Worm (Caenorhabditis elegans) whole organism, L1 larva: Measurements from ENCODE around the gene T24C4.10.
A peak's percentile ranks its signal among the peaks of the same experiment; 100 is the strongest.

Experiments used
- C04F5.9 ChIP-seq: sonication (generic microtip); optimal IDR thresholded peaks from 2 replicates; lab custom pipeline; 2016; ENCODE audit warnings: missing genetic modification characterization, missing compliant biosample characterization
- C34B4.2 ChIP-seq: sonication (generic microtip); optimal IDR thresholded peaks from 2 replicates; lab custom pipeline; 2017; ENCODE audit warnings: mild to moderate bottlenecking, missing genetic modification characterization, missing compliant biosample characterization
- F16B12.6 ChIP-seq: fragments of 150-350 bp; optimal IDR thresholded peaks from 2 replicates; lab custom pipeline; 2014; ENCODE audit warnings: missing biosample characterization, missing genetic modification characterization
- Y116A8C.19 ChIP-seq: sonication (generic microtip); optimal IDR thresholded peaks from 2 replicates; lab custom pipeline; 2016; ENCODE audit warnings: missing compliant biosample characterization, missing genetic modification characterization, borderline replicate concordance
- alr-1 ChIP-seq: fragments of 200-800 bp; sonication (Bioruptor generic); optimal IDR thresholded peaks from 2 replicates; lab custom pipeline; 2018; ENCODE audit warnings: borderline replicate concordance, mild to moderate bottlenecking, missing genetic modification characterization, missing compliant biosample characterization
- ceh-63 ChIP-seq: fragments of 200-800 bp; sonication (Bioruptor generic); optimal IDR thresholded peaks from 2 replicates; lab custom pipeline; 2018; ENCODE audit warnings: mild to moderate bottlenecking, missing genetic modification characterization, missing compliant biosample characterization
- ceh-8 ChIP-seq: fragments of 200-800 bp; sonication (Bioruptor generic); optimal IDR thresholded peaks from 2 replicates; lab custom pipeline; 2018; ENCODE audit warnings: mild to moderate bottlenecking, missing genetic modification characterization, moderate library complexity, missing compliant biosample characterization
- dpl-1 ChIP-seq, 3 experiments: fragments of 150-350 bp in 2 of 3; sonication (generic microtip) in 1 of 3; optimal IDR thresholded peaks; 2 replicates each; lab custom pipeline; 2014 to 2017; ENCODE audit warnings: missing biosample characterization in 3 of 3, missing genetic modification characterization in 3 of 3, missing genetic modification reagents in 3 of 3
- dsc-1 ChIP-seq: sonication (generic microtip); optimal IDR thresholded peaks from 2 replicates; lab custom pipeline; 2016; ENCODE audit warnings: mild to moderate bottlenecking, missing genetic modification characterization, missing compliant biosample characterization
- efl-1 ChIP-seq, 4 experiments: fragments of 150-350 bp; optimal IDR thresholded peaks in 3 of 4; peaks in 1 of 4; 1 replicate in 1 of 4; 2 replicates in 3 of 4; lab custom pipeline; 2014; ENCODE audit warnings: missing biosample characterization in 2 of 4, missing genetic modification characterization in 2 of 4, missing genetic modification reagents in 2 of 4
- egl-27 ChIP-seq, 2 experiments: fragments of 150-350 bp in 1 of 2; sonication (generic microtip); optimal IDR thresholded peaks; 3 replicates each; lab custom pipeline; 2017 to 2018; ENCODE audit warnings: missing biosample characterization in 2 of 2, missing genetic modification characterization in 2 of 2, missing genetic modification reagents in 2 of 2
- elt-2 ChIP-seq: sonication (generic microtip); optimal IDR thresholded peaks from 2 replicates; lab custom pipeline; 2016; ENCODE audit warnings: missing genetic modification characterization, mild to moderate bottlenecking, inconsistent platforms, missing compliant biosample characterization, missing genetic modification reagents
- fkh-8 ChIP-seq: sonication (generic microtip); optimal IDR thresholded peaks from 2 replicates; lab custom pipeline; 2016; ENCODE audit warnings: mild to moderate bottlenecking, missing genetic modification characterization, missing compliant biosample characterization
- hpl-2 ChIP-seq: fragments of 150-350 bp; optimal IDR thresholded peaks from 2 replicates; lab custom pipeline; 2014; ENCODE audit warnings: missing biosample characterization, missing genetic modification reagents, missing genetic modification characterization
- irx-1 ChIP-seq: sonication (generic microtip); optimal IDR thresholded peaks from 2 replicates; lab custom pipeline; 2016; ENCODE audit warnings: missing genetic modification characterization, missing compliant biosample characterization
- lin-13 ChIP-seq: fragments of 150-350 bp; optimal IDR thresholded peaks from 2 replicates; lab custom pipeline; 2014; ENCODE audit warnings: missing biosample characterization, missing genetic modification reagents, missing genetic modification characterization
- lin-35 ChIP-seq, 2 experiments: fragments of 150-350 bp; optimal IDR thresholded peaks; 2 replicates each; lab custom pipeline; 2014; ENCODE audit warnings: missing biosample characterization in 2 of 2, missing genetic modification characterization in 2 of 2, missing genetic modification reagents in 2 of 2
- lir-3 ChIP-seq: sonication (generic microtip); optimal IDR thresholded peaks from 2 replicates; lab custom pipeline; 2016; ENCODE audit warnings: mild to moderate bottlenecking, missing genetic modification characterization, moderate library complexity, missing compliant biosample characterization; ENCODE audit not compliant: poor library complexity
- mab-9 ChIP-seq: fragments of 200-800 bp; sonication (Bioruptor generic); IDR thresholded peaks from 2 replicates; pipeline ENCODE4 v1.3.6; 2022; ENCODE audit warnings: missing genetic modification reagents, missing genetic modification characterization, missing compliant biosample characterization
- nhr-237 ChIP-seq: fragments of 150-350 bp; optimal IDR thresholded peaks from 2 replicates; lab custom pipeline; 2014; ENCODE audit warnings: missing biosample characterization, missing genetic modification characterization
- nhr-47 ChIP-seq: sonication (generic microtip); optimal IDR thresholded peaks from 2 replicates; lab custom pipeline; 2016; ENCODE audit warnings: mild to moderate bottlenecking, missing genetic modification characterization, moderate library complexity, missing compliant biosample characterization
- nhr-76 ChIP-seq: sonication (generic microtip); optimal IDR thresholded peaks from 2 replicates; lab custom pipeline; 2017; ENCODE audit warnings: missing biosample characterization, missing genetic modification characterization
- nhr-77 ChIP-seq: fragments of 150-350 bp; optimal IDR thresholded peaks from 2 replicates; lab custom pipeline; 2014; ENCODE audit warnings: missing biosample characterization, missing genetic modification characterization
- nhr-85 ChIP-seq: sonication (generic microtip); peaks from one replicate; lab custom pipeline; 2016; ENCODE audit warnings: missing genetic modification characterization, inconsistent platforms, missing compliant biosample characterization
- nhr-90 ChIP-seq: sonication (generic microtip); optimal IDR thresholded peaks from 2 replicates; lab custom pipeline; 2016; ENCODE audit warnings: mild to moderate bottlenecking, missing genetic modification characterization, missing compliant biosample characterization; ENCODE audit not compliant: poor library complexity
- rnt-1 ChIP-seq: sonication (generic microtip); optimal IDR thresholded peaks from 2 replicates; lab custom pipeline; 2016; ENCODE audit warnings: mild to moderate bottlenecking, missing genetic modification characterization, moderate library complexity, missing compliant biosample characterization
- snpc-4 ChIP-seq: fragments of 150-350 bp; optimal IDR thresholded peaks from 2 replicates; lab custom pipeline; 2014; ENCODE audit warnings: missing biosample characterization, missing genetic modification characterization
- snu-23 ChIP-seq: sonication (generic microtip); optimal IDR thresholded peaks from 2 replicates; lab custom pipeline; 2016; ENCODE audit warnings: missing genetic modification characterization, missing compliant biosample characterization
- sox-4 ChIP-seq: sonication (generic microtip); optimal IDR thresholded peaks from 2 replicates; lab custom pipeline; 2016; ENCODE audit warnings: missing genetic modification characterization, missing compliant biosample characterization
- swsn-7 ChIP-seq: sonication (generic microtip); optimal IDR thresholded peaks from 2 replicates; lab custom pipeline; 2016; ENCODE audit warnings: missing genetic modification characterization, missing compliant biosample characterization
- tlp-1 ChIP-seq: fragments of 150-350 bp; optimal IDR thresholded peaks from 2 replicates; lab custom pipeline; 2014; ENCODE audit warnings: missing biosample characterization, missing genetic modification characterization
- unc-62 ChIP-seq: fragments of 150-350 bp; optimal IDR thresholded peaks from 2 replicates; lab custom pipeline; 2014; ENCODE audit warnings: missing biosample characterization, missing genetic modification reagents, missing genetic modification characterization
- ztf-11 ChIP-seq, 2 experiments: sonication (generic microtip); optimal IDR thresholded peaks; 2 replicates each; lab custom pipeline; 2016 to 2017; ENCODE audit warnings: missing genetic modification characterization in 2 of 2, missing biosample characterization in 1 of 2, missing compliant biosample characterization in 1 of 2
- ztf-4 ChIP-seq: fragments of 150-350 bp; optimal IDR thresholded peaks from 2 replicates; lab custom pipeline; 2014; ENCODE audit warnings: missing biosample characterization, missing genetic modification characterization

T24C4.10 gene

ce11 chrIII:891014-891413 is at the start of gene T24C4.10:
T24C4.10 (minus strand) TSS chrIII:891243.
- TF ChIP-seq nhr-77 (tag; lab: Kevin White, UChicago) (no peak), fkh-8 (tag; lab: Kevin White, UChicago) (no peak), snpc-4 (no peak), lin-35 (GFP tag; optimal IDR thresholded peaks at IDR 0.05; lab: Kevin White, UChicago) (peak in 1 of 2 experiments; percentile 10), ceh-63 (GFP tag; lab: Kevin White, UChicago) (no peak), dpl-1 (GFP tag; optimal IDR thresholded peaks at IDR 0.05; lab: Kevin White, UChicago) (no peak)

DNA sequence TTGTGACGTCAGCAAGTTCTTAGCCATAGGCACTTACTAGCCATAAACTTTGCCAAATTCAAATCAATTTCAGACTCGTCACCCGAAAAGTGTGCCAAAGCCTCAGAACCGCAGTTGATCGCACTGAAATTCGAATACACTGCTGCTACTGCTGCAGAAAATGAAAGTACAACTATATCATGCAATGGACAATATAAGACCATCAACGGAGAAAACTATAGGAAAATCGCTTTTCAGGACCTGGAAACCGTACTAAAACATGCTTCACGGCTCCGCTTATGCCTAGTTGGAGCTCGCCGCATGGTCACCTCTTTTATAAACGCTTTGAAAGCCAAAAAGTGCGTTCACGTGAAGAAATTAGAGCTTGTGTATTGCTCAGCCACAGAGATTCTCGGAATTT is 47.5 kb upstream of the T24C4.10 start, which contains the start of gene fbxa-22:
Gene fbxa-22, plus strand, starts transcription at position 301 of the 400 bp plus-strand sequence.
- TF ChIP-seq nhr-85 (tag; lab: Kevin White, UChicago) (no peak), egl-27 (tag; optimal IDR thresholded peaks at IDR 0.05; lab: Kevin White, UChicago) (no peak), swsn-7 (tag; lab: Kevin White, UChicago) (no peak), nhr-77 (tag; lab: Kevin White, UChicago) (no peak), mab-9 (no peak)

DNA sequence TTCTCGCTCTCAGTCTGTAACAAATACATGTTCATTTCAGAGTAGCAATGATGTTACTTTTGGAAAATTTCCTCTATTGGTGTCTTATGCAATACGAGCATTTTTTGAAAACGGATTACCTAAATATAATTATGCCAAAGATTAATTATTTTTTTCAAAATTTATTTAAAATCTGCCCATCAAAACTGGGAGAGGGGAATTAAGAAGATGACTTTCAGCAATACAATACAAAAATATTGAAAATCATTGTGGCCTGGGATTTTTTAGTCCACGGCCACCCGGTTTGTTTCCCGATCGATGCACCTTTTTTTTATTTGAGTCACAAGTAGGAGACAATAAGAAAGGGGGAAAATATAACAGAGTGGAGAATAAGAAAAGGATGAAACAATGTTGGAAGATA is 46.9 kb upstream of the T24C4.10 start, which contains the start of gene fbxa-56:
Gene fbxa-56, minus strand, starts transcription at position 101 of the 400 bp plus-strand sequence.
- TF ChIP-seq efl-1 (optimal IDR thresholded peaks at IDR 0.05; lab: Kevin White, UChicago) (no peak), efl-1 (GFP tag; optimal IDR thresholded peaks at IDR 0.05 in 1 of 2; lab: Kevin White, UChicago) (peak in 1 of 2 experiments; percentile 32), alr-1 (no peak), nhr-237 (no peak), dpl-1 (GFP tag; optimal IDR thresholded peaks at IDR 0.05; lab: Kevin White, UChicago) (no peak), hpl-2 (GFP tag; lab: Kevin White, UChicago) (no peak), nhr-76 (tag; lab: Kevin White, UChicago) (no peak), tlp-1 (tag; lab: Kevin White, UChicago) (no peak), dsc-1 (tag; lab: Kevin White, UChicago) (no peak)

DNA sequence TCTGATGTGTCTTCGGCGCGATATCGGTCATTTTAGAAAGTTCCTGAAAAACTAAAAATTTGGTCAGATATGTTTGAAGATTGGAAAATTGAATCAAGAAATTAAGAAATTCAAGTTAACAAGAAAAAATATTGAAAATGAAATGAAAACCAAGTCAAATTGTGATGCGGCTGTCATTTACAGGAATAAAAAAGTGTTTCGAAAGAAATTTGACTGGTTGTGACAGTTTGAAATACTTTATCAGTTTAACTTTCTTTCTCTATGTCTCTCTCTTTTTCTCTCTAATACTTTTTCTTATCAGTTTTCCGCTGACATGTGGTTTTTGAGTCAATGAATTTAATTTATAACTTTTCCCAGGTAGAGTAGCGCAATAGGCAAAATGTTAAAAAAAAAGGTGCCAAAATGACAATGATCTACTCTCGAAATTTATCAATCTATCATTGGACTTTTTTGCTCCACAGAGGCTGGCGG is 45.0 kb upstream of the T24C4.10 start, which contains the start of gene fbxa-55:
Gene fbxa-55, minus strand, starts transcription at position 51 of the 471 bp plus-strand sequence.
- TF ChIP-seq elt-2 (peak; percentile 55), F16B12.6 (no peak)

DNA sequence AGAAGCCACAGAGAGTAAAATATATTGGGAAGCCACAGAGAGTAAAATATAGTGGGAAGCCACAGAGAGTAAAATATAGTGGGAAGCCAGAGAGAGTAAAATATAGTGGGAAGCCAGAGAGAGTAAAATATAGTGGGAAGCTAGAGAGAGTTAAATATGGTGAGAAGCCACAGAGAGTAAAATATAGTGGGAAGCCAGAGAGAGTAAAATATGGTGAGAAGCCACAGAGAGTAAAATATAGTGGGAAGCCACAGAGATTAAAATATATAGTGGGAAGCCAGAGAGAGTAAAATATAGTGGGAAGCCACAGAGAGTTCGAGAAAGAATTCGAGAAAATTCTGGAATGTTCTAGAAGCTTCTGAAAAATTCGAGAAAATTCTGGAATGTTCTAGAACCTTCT is 40.4 kb upstream of the T24C4.10 start:
- TF ChIP-seq ztf-11 (tag; optimal IDR thresholded peaks at IDR 0.05; lab: Kevin White, UChicago) (peak in 1 of 2 experiments; percentile 34), nhr-90 (peak; percentile 14), sox-4 (tag; lab: Kevin White, UChicago) (peak; percentile 71), Y116A8C.19 (tag; lab: Kevin White, UChicago) (peak; percentile 40), irx-1 (tag; lab: Kevin White, UChicago) (peak; percentile 14), ceh-8 (peak; percentile 83), C04F5.9 (tag; lab: Kevin White, UChicago) (peak; percentile 10), rnt-1 (tag; lab: Kevin White, UChicago) (peak; percentile 3), lir-3 (peak; percentile 45)
- TF ChIP-seq, all 84 proteins: peak for 9; not testable (repeated sequence) for 75

- TF ChIP-seq dsc-1 (tag; lab: Kevin White, UChicago), result peak; percentile 49
- TF ChIP-seq unc-62, result no peak
Observed at ce11 chrIII:926216-926615, 35.2 kb upstream of the T24C4.10 start, which contains the start of gene pef-1. pef-1 (minus strand) TSS chrIII:926316.

- TF ChIP-seq snu-23 (GFP tag; lab: Kevin White, UChicago) (no peak), nhr-47 (no peak), C34B4.2 (no peak), hpl-2 (GFP tag; lab: Kevin White, UChicago) (no peak), lin-13 (GFP tag; lab: Kevin White, UChicago) (no peak), ztf-4 (tag; lab: Kevin White, UChicago) (no peak)
- TF ChIP-seq, all 84 proteins: peak for 0
Observed at ce11 chrIII:919322-919721, 28.3 kb upstream of the T24C4.10 start, which contains the start of gene F23H11.7. F23H11.7 (minus strand) TSS chrIII:919422.
